Worm (Caenorhabditis elegans) whole organism, L1 larva: ENCODE results near the gene rpl-26.

Experiments used
- C04F5.9 ChIP-seq: sonication (generic microtip); optimal IDR thresholded peaks from 2 replicates; lab custom pipeline; 2016; ENCODE audit warnings: missing genetic modification characterization, missing compliant biosample characterization
- C16A3.4 ChIP-seq: fragments of 150-350 bp; optimal IDR thresholded peaks from 2 replicates; lab custom pipeline; 2014; ENCODE audit warnings: missing biosample characterization, missing genetic modification characterization
- C34B4.2 ChIP-seq: sonication (generic microtip); optimal IDR thresholded peaks from 2 replicates; lab custom pipeline; 2017; ENCODE audit warnings: mild to moderate bottlenecking, missing genetic modification characterization, missing compliant biosample characterization
- Y116A8C.19 ChIP-seq: sonication (generic microtip); optimal IDR thresholded peaks from 2 replicates; lab custom pipeline; 2016; ENCODE audit warnings: missing compliant biosample characterization, missing genetic modification characterization, borderline replicate concordance
- alr-1 ChIP-seq: fragments of 200-800 bp; sonication (Bioruptor generic); optimal IDR thresholded peaks from 2 replicates; lab custom pipeline; 2018; ENCODE audit warnings: borderline replicate concordance, mild to moderate bottlenecking, missing genetic modification characterization, missing compliant biosample characterization
- ama-1 ChIP-seq: fragments of 150-350 bp; optimal IDR thresholded peaks from 2 replicates; lab custom pipeline; 2014
- blmp-1 ChIP-seq: fragments of 150-350 bp; optimal IDR thresholded peaks from 2 replicates; lab custom pipeline; 2014; ENCODE audit warnings: missing biosample characterization, missing genetic modification characterization
- dsc-1 ChIP-seq: sonication (generic microtip); optimal IDR thresholded peaks from 2 replicates; lab custom pipeline; 2016; ENCODE audit warnings: mild to moderate bottlenecking, missing genetic modification characterization, missing compliant biosample characterization
- egl-27 ChIP-seq, 2 experiments: fragments of 150-350 bp in 1 of 2; sonication (generic microtip); optimal IDR thresholded peaks; 3 replicates each; lab custom pipeline; 2017 to 2018; ENCODE audit warnings: missing biosample characterization in 2 of 2, missing genetic modification characterization in 2 of 2, missing genetic modification reagents in 2 of 2
- ets-5 ChIP-seq: fragments of 200-800 bp; sonication (Bioruptor generic); IDR thresholded peaks from 2 replicates; pipeline ENCODE4 v1.3.6; 2022; ENCODE audit warnings: missing genetic modification characterization, missing compliant biosample characterization
- fkh-10 ChIP-seq: sonication (generic microtip); optimal IDR thresholded peaks from 2 replicates; lab custom pipeline; 2017; ENCODE audit warnings: missing biosample characterization, missing genetic modification reagents, missing genetic modification characterization
- fkh-8 ChIP-seq: sonication (generic microtip); optimal IDR thresholded peaks from 2 replicates; lab custom pipeline; 2016; ENCODE audit warnings: mild to moderate bottlenecking, missing genetic modification characterization, missing compliant biosample characterization
- fos-1 ChIP-seq: fragments of 150-350 bp; optimal IDR thresholded peaks from 2 replicates; lab custom pipeline; 2014; ENCODE audit warnings: missing biosample characterization, missing genetic modification characterization
- grh-1 ChIP-seq: fragments of 200-800 bp; sonication (Bioruptor generic); IDR thresholded peaks from 2 replicates; pipeline ENCODE4 v1.3.6; 2022; ENCODE audit warnings: missing genetic modification reagents, missing genetic modification characterization, missing compliant biosample characterization
- irx-1 ChIP-seq: sonication (generic microtip); optimal IDR thresholded peaks from 2 replicates; lab custom pipeline; 2016; ENCODE audit warnings: missing genetic modification characterization, missing compliant biosample characterization
- lin-14 ChIP-seq: fragments of 200-800 bp; sonication (Bioruptor generic); optimal IDR thresholded peaks from 2 replicates; lab custom pipeline; 2018; ENCODE audit warnings: mild to moderate bottlenecking, missing genetic modification characterization, moderate library complexity, missing compliant biosample characterization
- lin-35 ChIP-seq, 2 experiments: fragments of 150-350 bp; optimal IDR thresholded peaks; 2 replicates each; lab custom pipeline; 2014; ENCODE audit warnings: missing biosample characterization in 2 of 2, missing genetic modification characterization in 2 of 2, missing genetic modification reagents in 2 of 2
- lin-39 ChIP-seq: fragments of 150-350 bp; optimal IDR thresholded peaks from 2 replicates; lab custom pipeline; 2014; ENCODE audit warnings: missing biosample characterization, missing genetic modification reagents, missing genetic modification characterization
- lsy-2 ChIP-seq, 2 experiments: fragments of 150-350 bp; optimal IDR thresholded peaks; 2 replicates each; lab custom pipeline; 2014; ENCODE audit warnings: missing biosample characterization in 2 of 2, missing genetic modification characterization in 2 of 2
- mab-9 ChIP-seq: fragments of 200-800 bp; sonication (Bioruptor generic); IDR thresholded peaks from 2 replicates; pipeline ENCODE4 v1.3.6; 2022; ENCODE audit warnings: missing genetic modification reagents, missing genetic modification characterization, missing compliant biosample characterization
- mep-1 ChIP-seq: fragments of 150-350 bp; optimal IDR thresholded peaks from 2 replicates; lab custom pipeline; 2014; ENCODE audit warnings: missing biosample characterization, missing genetic modification characterization
- nhr-28 ChIP-seq: fragments of 150-350 bp; optimal IDR thresholded peaks from 2 replicates; lab custom pipeline; 2014; ENCODE audit warnings: missing biosample characterization, missing genetic modification characterization
- nhr-47 ChIP-seq: sonication (generic microtip); optimal IDR thresholded peaks from 2 replicates; lab custom pipeline; 2016; ENCODE audit warnings: mild to moderate bottlenecking, missing genetic modification characterization, moderate library complexity, missing compliant biosample characterization
- nhr-71 ChIP-seq: sonication (generic microtip); optimal IDR thresholded peaks from 2 replicates; lab custom pipeline; 2016; ENCODE audit warnings: mild to moderate bottlenecking, missing genetic modification characterization, moderate library complexity, missing compliant biosample characterization
- pqm-1 ChIP-seq: sonication (generic microtip); optimal IDR thresholded peaks from 3 replicates; lab custom pipeline; 2017; ENCODE audit warnings: missing biosample characterization, missing genetic modification characterization
- rnt-1 ChIP-seq: sonication (generic microtip); optimal IDR thresholded peaks from 2 replicates; lab custom pipeline; 2016; ENCODE audit warnings: mild to moderate bottlenecking, missing genetic modification characterization, moderate library complexity, missing compliant biosample characterization
- snu-23 ChIP-seq: sonication (generic microtip); optimal IDR thresholded peaks from 2 replicates; lab custom pipeline; 2016; ENCODE audit warnings: missing genetic modification characterization, missing compliant biosample characterization
- sup-37 ChIP-seq: fragments of 200-800 bp; sonication (Bioruptor generic); optimal IDR thresholded peaks from 2 replicates; lab custom pipeline; 2018; ENCODE audit warnings: mild to moderate bottlenecking, missing genetic modification characterization, missing compliant biosample characterization
- swsn-7 ChIP-seq: sonication (generic microtip); optimal IDR thresholded peaks from 2 replicates; lab custom pipeline; 2016; ENCODE audit warnings: missing genetic modification characterization, missing compliant biosample characterization
- tbx-2 ChIP-seq: sonication (generic microtip); optimal IDR thresholded peaks from 2 replicates; lab custom pipeline; 2016; ENCODE audit warnings: missing genetic modification characterization, missing compliant biosample characterization
- tlp-1 ChIP-seq: fragments of 150-350 bp; optimal IDR thresholded peaks from 2 replicates; lab custom pipeline; 2014; ENCODE audit warnings: missing biosample characterization, missing genetic modification characterization
- unc-130 ChIP-seq: fragments of 150-350 bp; optimal IDR thresholded peaks from 2 replicates; lab custom pipeline; 2017; ENCODE audit warnings: missing biosample characterization, missing genetic modification characterization, inconsistent platforms
- zag-1 ChIP-seq: fragments of 150-350 bp; optimal IDR thresholded peaks from 2 replicates; lab custom pipeline; 2014; ENCODE audit warnings: missing biosample characterization, missing genetic modification characterization
- ztf-11 ChIP-seq, 2 experiments: sonication (generic microtip); optimal IDR thresholded peaks; 2 replicates each; lab custom pipeline; 2016 to 2017; ENCODE audit warnings: missing genetic modification characterization in 2 of 2, missing biosample characterization in 1 of 2, missing compliant biosample characterization in 1 of 2
- ztf-4 ChIP-seq: fragments of 150-350 bp; optimal IDR thresholded peaks from 2 replicates; lab custom pipeline; 2014; ENCODE audit warnings: missing biosample characterization, missing genetic modification characterization

Gene rpl-26

ce11 chrII:8585036-8585627 lies 17.5 kb upstream of the rpl-26 start, which contains the start of gene F54C9.11:
Gene F54C9.11, minus strand, starts transcription at chrII:8585086.
- no peak for TF ChIP-seq swsn-7 (tag; lab: Kevin White, UChicago)
- peak; percentile 12 for TF ChIP-seq mep-1 (tag; lab: Kevin White, UChicago)
- no peak for TF ChIP-seq fkh-10 (GFP tag; lab: Kevin White, UChicago)
- peak in 1 of 2 experiments; percentile 57 for TF ChIP-seq lsy-2 (tag; optimal IDR thresholded peaks at IDR 0.05; lab: Kevin White, UChicago)
- peak; percentile 42 for TF ChIP-seq rnt-1 (tag; lab: Kevin White, UChicago)
- peak in 1 of 2 experiments; percentile 14 for TF ChIP-seq lin-35 (GFP tag; optimal IDR thresholded peaks at IDR 0.05; lab: Kevin White, UChicago)
- TF ChIP-seq blmp-1 (tag; lab: Kevin White, UChicago) = peak; percentile 64
- TF ChIP-seq nhr-71 (tag; lab: Kevin White, UChicago) = peak; percentile 62
- TF ChIP-seq C16A3.4 (tag; lab: Kevin White, UChicago) = peak; percentile 7
- no peak for TF ChIP-seq pqm-1 (tag; lab: Kevin White, UChicago)
- TF ChIP-seq snu-23 = peak; percentile 11
- TF ChIP-seq lin-14 (GFP tag; lab: Kevin White, UChicago) = peak; percentile 73
- peak; percentile 30 for TF ChIP-seq ztf-4

- no peak for TF ChIP-seq tbx-2 (tag; lab: Kevin White, UChicago)
- no peak for TF ChIP-seq mab-9 (GFP tag; lab: Robert Waterston, UW)
- no peak for TF ChIP-seq fkh-8
- TF ChIP-seq nhr-28 (tag; lab: Kevin White, UChicago) = no peak
- TF ChIP-seq alr-1 (tag; lab: Kevin White, UChicago) = no peak
- no peak for TF ChIP-seq Y116A8C.19 (tag; lab: Kevin White, UChicago)
- no peak for TF ChIP-seq nhr-47 (tag; lab: Kevin White, UChicago)
- TF ChIP-seq C34B4.2 (tag; lab: Kevin White, UChicago) = no peak
- TF ChIP-seq fos-1 (tag; lab: Kevin White, UChicago) = no peak
- TF ChIP-seq egl-27 (tag; optimal IDR thresholded peaks at IDR 0.05; lab: Kevin White, UChicago) = no peak
- TF ChIP-seq irx-1 (tag; lab: Kevin White, UChicago) = no peak
- no peak for TF ChIP-seq ama-1 (lab: Kevin White, UChicago)
Measured at ce11 chrII:8585921-8586320, 16.7 kb upstream of the rpl-26 start.

DNA sequence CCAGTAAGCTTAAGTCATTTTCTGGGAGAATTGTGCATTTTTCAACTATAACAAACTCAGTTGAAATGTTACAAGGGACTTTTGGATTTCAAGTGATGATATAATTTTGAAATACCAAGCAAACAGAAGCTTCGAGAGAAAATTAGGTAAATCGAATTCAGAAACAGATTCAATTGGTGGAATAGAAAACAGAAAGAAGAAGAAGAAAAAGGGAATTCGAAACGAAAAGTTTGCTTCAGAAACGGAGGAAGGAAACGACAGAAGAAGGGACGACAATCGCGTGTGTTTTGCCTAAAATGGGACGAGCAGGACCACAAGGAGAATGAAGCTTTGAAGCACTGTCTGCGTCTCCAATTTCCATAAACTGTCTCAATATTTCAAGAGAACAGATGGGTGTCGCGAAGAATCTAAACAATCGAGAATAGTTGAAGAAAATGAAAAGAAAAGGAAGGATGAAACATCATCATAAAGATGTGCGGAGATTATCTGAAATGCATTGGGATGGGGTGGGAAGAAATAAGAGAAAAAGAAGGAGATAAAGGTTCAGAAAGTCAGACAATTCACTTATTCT lies 14.8 kb upstream of the rpl-26 start:
- TF ChIP-seq grh-1 (no peak), lin-39 (tag; lab: Kevin White, UChicago) (no peak), tlp-1 (tag; lab: Kevin White, UChicago) (no peak), tbx-2 (tag; lab: Kevin White, UChicago) (peak; percentile 39), nhr-71 (tag; lab: Kevin White, UChicago) (peak; percentile 39), fos-1 (tag; lab: Kevin White, UChicago) (no peak), unc-130 (no peak), dsc-1 (tag; lab: Kevin White, UChicago) (no peak), ztf-4 (no peak), lin-14 (GFP tag; lab: Kevin White, UChicago) (peak; percentile 73), ets-5 (no peak), blmp-1 (tag; lab: Kevin White, UChicago) (peak; percentile 14), pqm-1 (tag; lab: Kevin White, UChicago) (no peak), fkh-10 (GFP tag; lab: Kevin White, UChicago) (peak; percentile 14)

DNA sequence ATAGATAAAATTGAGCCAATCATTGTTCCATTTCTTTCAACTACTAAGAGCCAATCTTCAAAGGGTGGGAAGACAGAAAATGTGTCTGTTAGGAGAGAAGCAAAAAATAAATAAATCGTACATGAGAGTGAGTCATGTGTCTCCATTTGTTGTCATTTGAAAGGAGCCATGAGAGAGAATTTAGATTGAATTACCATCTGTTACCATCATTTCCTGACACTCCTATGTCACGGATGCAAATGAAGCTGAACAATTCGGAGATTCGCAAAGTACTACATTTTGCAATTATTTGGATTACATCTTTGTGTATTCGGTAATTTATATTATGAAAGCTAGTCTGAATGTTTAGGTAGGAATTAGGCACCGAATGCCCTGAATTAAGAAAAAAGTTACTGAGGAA lies 14.1 kb upstream of the rpl-26 start:
- TF ChIP-seq C04F5.9 (tag; lab: Kevin White, UChicago) (no peak), egl-27 (tag; optimal IDR thresholded peaks at IDR 0.05; lab: Kevin White, UChicago) (no peak), lin-14 (GFP tag; lab: Kevin White, UChicago) (peak; percentile 28), sup-37 (GFP tag; lab: Kevin White, UChicago) (no peak), ztf-11 (tag; optimal IDR thresholded peaks at IDR 0.05; lab: Kevin White, UChicago) (peak in 1 of 2 experiments; percentile 42), zag-1 (tag; lab: Kevin White, UChicago) (peak; percentile 35)
